Fruit fly (Drosophila melanogaster) whole organism, prepupa: ENCODE results near the gene CG43163.

ENCODE experiments used
- Blimp-1 ChIP-seq: fragments of 200-800 bp; sonication (Bioruptor generic); optimal IDR thresholded peaks from 3 replicates; lab custom pipeline; 2017; ENCODE audit warnings: missing biosample characterization, missing genetic modification characterization, mild to moderate bottlenecking, moderate library complexity, missing genetic modification reagents
- CG10669 ChIP-seq: fragments of 200-800 bp; sonication (Bioruptor generic); optimal IDR thresholded peaks from 3 replicates; lab custom pipeline; 2018; ENCODE audit warnings: missing biosample characterization, mild to moderate bottlenecking, missing genetic modification characterization, moderate library complexity
- CG11294 ChIP-seq: fragments of 200-800 bp; sonication (Bioruptor generic); IDR thresholded peaks from 2 replicates; pipeline ENCODE4 v1.3.6; 2022; ENCODE audit warnings: missing biosample characterization, missing genetic modification characterization
- CG15336 ChIP-seq: fragments of 200-800 bp; sonication (Bioruptor generic); IDR thresholded peaks from 2 replicates; pipeline ENCODE4 v1.3.6; 2022; ENCODE audit warnings: missing biosample characterization, missing genetic modification characterization
- CG3032 ChIP-seq: fragments of 200-800 bp; optimal IDR thresholded peaks from 2 replicates; lab custom pipeline; 2019; ENCODE audit warnings: missing biosample characterization, mild to moderate bottlenecking, missing genetic modification characterization, moderate library complexity
- CG31627 ChIP-seq: fragments of 200-800 bp; sonication (Bioruptor generic); optimal IDR thresholded peaks from 3 replicates; lab custom pipeline; 2016; ENCODE audit warnings: missing biosample characterization, missing genetic modification characterization
- CG34406 ChIP-seq: fragments of 200-800 bp; sonication (Bioruptor generic); optimal IDR thresholded peaks from 3 replicates; lab custom pipeline; 2016; ENCODE audit warnings: missing biosample characterization, missing genetic modification characterization
- CG3919 ChIP-seq: fragments of 200-800 bp; sonication (Bioruptor generic); optimal IDR thresholded peaks from 3 replicates; lab custom pipeline; 2016; ENCODE audit warnings: missing biosample characterization, missing genetic modification characterization
- CG4318 ChIP-seq: fragments of 200-800 bp; sonication (Bioruptor generic); optimal IDR thresholded peaks from 3 replicates; lab custom pipeline; 2017; ENCODE audit warnings: missing biosample characterization, mild to moderate bottlenecking, missing genetic modification characterization
- CG6163 ChIP-seq: fragments of 200-800 bp; sonication (Bioruptor generic); IDR thresholded peaks from 3 replicates; pipeline ENCODE4 v1.3.6; 2022; ENCODE audit warnings: missing biosample characterization, missing genetic modification characterization
- CG6276 ChIP-seq: fragments of 200-800 bp; sonication (Bioruptor generic); optimal IDR thresholded peaks from 2 replicates; lab custom pipeline; 2017; ENCODE audit warnings: missing biosample characterization, mild to moderate bottlenecking, missing genetic modification characterization
- CG6792 ChIP-seq: fragments of 200-800 bp; sonication (Bioruptor generic); optimal IDR thresholded peaks from 3 replicates; lab custom pipeline; 2016; ENCODE audit warnings: missing biosample characterization, missing genetic modification characterization
- CG6808 ChIP-seq: fragments of 200-800 bp; sonication (Bioruptor generic); optimal IDR thresholded peaks from 3 replicates; lab custom pipeline; 2017; ENCODE audit warnings: missing biosample characterization, missing genetic modification characterization, mild to moderate bottlenecking, moderate library complexity, missing genetic modification reagents
- CG6854 ChIP-seq: fragments of 200-800 bp; sonication (Bioruptor generic); optimal IDR thresholded peaks from 2 replicates; lab custom pipeline; 2017; ENCODE audit warnings: missing biosample characterization, mild to moderate bottlenecking, missing genetic modification characterization
- CG7368 ChIP-seq: fragments of 200-800 bp; sonication (Bioruptor generic); optimal IDR thresholded peaks from 3 replicates; lab custom pipeline; 2016; ENCODE audit warnings: missing biosample characterization, missing genetic modification characterization
- CG8319 ChIP-seq: fragments of 200-800 bp; sonication (Bioruptor generic); optimal IDR thresholded peaks from 3 replicates; lab custom pipeline; 2016; ENCODE audit warnings: missing biosample characterization, missing genetic modification characterization
- CG8632 ChIP-seq: fragments of 200-800 bp; sonication (Bioruptor generic); optimal IDR thresholded peaks from 3 replicates; lab custom pipeline; 2016; ENCODE audit warnings: missing biosample characterization, missing genetic modification characterization
- CG9139 ChIP-seq: fragments of 200-800 bp; sonication (Bioruptor generic); optimal IDR thresholded peaks from 3 replicates; lab custom pipeline; 2017; ENCODE audit warnings: missing biosample characterization, mild to moderate bottlenecking, missing genetic modification characterization
- Eip75B ChIP-seq: fragments of 200-800 bp; sonication (Bioruptor generic); optimal IDR thresholded peaks from 3 replicates; lab custom pipeline; 2016; ENCODE audit warnings: missing biosample characterization, missing genetic modification characterization
- Eip78C ChIP-seq: fragments of 200-800 bp; sonication (Bioruptor generic); peaks from one replicate; lab custom pipeline; 2016; ENCODE audit warnings: missing biosample characterization, missing genetic modification characterization
- Ets21C ChIP-seq: fragments of 200-800 bp; sonication (Bioruptor generic); optimal IDR thresholded peaks from 3 replicates; lab custom pipeline; 2016; ENCODE audit warnings: missing biosample characterization, missing genetic modification characterization
- Gug ChIP-seq: fragments of 200-800 bp; sonication (Bioruptor generic); IDR thresholded peaks from 2 replicates; pipeline ENCODE4 v1.3.6; 2022; ENCODE audit warnings: missing biosample characterization, missing genetic modification characterization
- Hr38 ChIP-seq: sonication (Bioruptor generic); optimal IDR thresholded peaks from 2 replicates; lab custom pipeline; 2016; ENCODE audit warnings: missing biosample characterization, missing genetic modification characterization
- Hr39 ChIP-seq: fragments of 200-800 bp; sonication (Bioruptor generic); optimal IDR thresholded peaks from 2 replicates; lab custom pipeline; 2016; ENCODE audit warnings: missing biosample characterization, missing genetic modification characterization
- Lpt ChIP-seq: fragments of 200-800 bp; sonication (Bioruptor generic); optimal IDR thresholded peaks from 3 replicates; lab custom pipeline; 2016; ENCODE audit warnings: missing biosample characterization, missing genetic modification characterization
- Smox ChIP-seq: fragments of 200-800 bp; sonication (Bioruptor generic); optimal IDR thresholded peaks from 3 replicates; lab custom pipeline; 2016; ENCODE audit warnings: missing biosample characterization, missing genetic modification characterization
- Sox102F ChIP-seq: fragments of 200-800 bp; sonication (Bioruptor generic); optimal IDR thresholded peaks from 2 replicates; lab custom pipeline; 2016; ENCODE audit warnings: missing biosample characterization, mild to moderate bottlenecking, missing genetic modification characterization
- Sox14 ChIP-seq: fragments of 200-800 bp; sonication (Bioruptor generic); optimal IDR thresholded peaks from 3 replicates; lab custom pipeline; 2016; ENCODE audit warnings: missing biosample characterization, missing genetic modification characterization
- Sox15 ChIP-seq: fragments of 200-800 bp; sonication (Bioruptor generic); optimal IDR thresholded peaks from 3 replicates; lab custom pipeline; 2016; ENCODE audit warnings: missing biosample characterization, missing genetic modification characterization
- achi ChIP-seq: fragments of 200-800 bp; sonication (Bioruptor generic); optimal IDR thresholded peaks from 3 replicates; lab custom pipeline; 2016; ENCODE audit warnings: missing biosample characterization, missing genetic modification characterization
- acj6 ChIP-seq: fragments of 200-800 bp; sonication (Bioruptor generic); optimal IDR thresholded peaks from 3 replicates; lab custom pipeline; 2016; ENCODE audit warnings: missing biosample characterization, missing genetic modification characterization
- cyc ChIP-seq: fragments of 200-800 bp; sonication (Bioruptor generic); optimal IDR thresholded peaks from 3 replicates; lab custom pipeline; 2016; ENCODE audit warnings: missing biosample characterization, missing genetic modification characterization
- dac ChIP-seq: fragments of 200-800 bp; sonication (Bioruptor generic); optimal IDR thresholded peaks from 2 replicates; lab custom pipeline; 2017; ENCODE audit warnings: missing biosample characterization, mild to moderate bottlenecking, missing genetic modification characterization
- dsx ChIP-seq: fragments of 200-800 bp; optimal IDR thresholded peaks from 3 replicates; lab custom pipeline; 2019; ENCODE audit warnings: missing biosample characterization, mild to moderate bottlenecking, missing genetic modification characterization, moderate library complexity; ENCODE audit not compliant: poor library complexity, severe bottlenecking
- esn ChIP-seq: fragments of 200-800 bp; sonication (Bioruptor generic); optimal IDR thresholded peaks from 2 replicates; lab custom pipeline; 2016; ENCODE audit warnings: missing biosample characterization, mild to moderate bottlenecking, missing genetic modification characterization, moderate library complexity
- fd59A ChIP-seq: fragments of 200-800 bp; sonication (Bioruptor generic); optimal IDR thresholded peaks from 2 replicates; lab custom pipeline; 2017; ENCODE audit warnings: missing biosample characterization, mild to moderate bottlenecking, missing genetic modification characterization, missing genetic modification reagents
- pdm3 ChIP-seq: fragments of 200-800 bp; sonication (Bioruptor generic); optimal IDR thresholded peaks from 3 replicates; lab custom pipeline; 2016; ENCODE audit warnings: missing biosample characterization, missing genetic modification characterization
- salr ChIP-seq, 2 experiments: fragments of 200-800 bp; sonication (Bioruptor generic); optimal IDR thresholded peaks; 3 replicates each; lab custom pipeline; 2016 to 2018; ENCODE audit warnings: missing biosample characterization in 2 of 2, missing genetic modification characterization in 2 of 2, mild to moderate bottlenecking in 1 of 2
- spab ChIP-seq: fragments of 200-800 bp; sonication (Bioruptor generic); optimal IDR thresholded peaks from 2 replicates; lab custom pipeline; 2017; ENCODE audit warnings: missing biosample characterization, mild to moderate bottlenecking, missing genetic modification characterization, missing genetic modification reagents
- topi ChIP-seq: fragments of 200-800 bp; sonication (Bioruptor generic); optimal IDR thresholded peaks from 3 replicates; lab custom pipeline; 2016; ENCODE audit warnings: missing biosample characterization, missing genetic modification characterization

CG43163 gene

dm6 chr3L:8437583-8437982 lies 69.4 kb downstream of the CG43163 start:
- TF ChIP-seq CG7368 (no peak), CG9139 (GFP tag; lab: Kevin White, UChicago) (no peak), CG8319 (GFP tag; lab: Kevin White, UChicago) (no peak), CG6808 (GFP tag; lab: Kevin White, UChicago) (no peak), CG4318 (GFP tag; lab: Kevin White, UChicago) (no peak), achi (no peak), CG3919 (GFP tag; lab: Kevin White, UChicago) (no peak), Hr38 (GFP tag; lab: Kevin White, UChicago) (no peak), CG6163 (GFP tag; lab: Robert Waterston, UW) (no peak), Hr39 (GFP tag; lab: Kevin White, UChicago) (no peak), Eip75B (no peak), salr (GFP tag; optimal IDR thresholded peaks at IDR 0.05; lab: Kevin White, UChicago) (no peak), CG15336 (GFP tag; lab: Robert Waterston, UW) (no peak)

- TF ChIP-seq CG8319 (GFP tag; lab: Kevin White, UChicago) (no peak), Hr38 (GFP tag; lab: Kevin White, UChicago) (no peak), pdm3 (GFP tag; lab: Kevin White, UChicago) (no peak), CG7368 (no peak), achi (no peak), CG34406 (GFP tag; lab: Kevin White, UChicago) (no peak), Smox (GFP tag; lab: Kevin White, UChicago) (no peak), dsx (no peak), acj6 (GFP tag; lab: Kevin White, UChicago) (no peak), topi (GFP tag; lab: Kevin White, UChicago) (no peak), CG4318 (GFP tag; lab: Kevin White, UChicago) (no peak), CG11294 (GFP tag; lab: Robert Waterston, UW) (no peak), Sox102F (no peak), CG31627 (no peak), Lpt (GFP tag; lab: Kevin White, UChicago) (no peak), Hr39 (GFP tag; lab: Kevin White, UChicago) (no peak), CG6163 (GFP tag; lab: Robert Waterston, UW) (no peak), CG6792 (GFP tag; lab: Kevin White, UChicago) (no peak), CG6854 (GFP tag; lab: Kevin White, UChicago) (peak; percentile 60), fd59A (GFP tag; lab: Kevin White, UChicago) (no peak), dac (no peak), Sox14 (peak; percentile 22), Eip75B (no peak), CG15336 (GFP tag; lab: Robert Waterston, UW) (no peak), CG10669 (no peak), Sox15 (GFP tag; lab: Kevin White, UChicago) (no peak), spab (GFP tag; lab: Kevin White, UChicago) (no peak), esn (GFP tag; lab: Kevin White, UChicago) (peak; percentile 17), CG8632 (GFP tag; lab: Kevin White, UChicago) (no peak), Ets21C (no peak), Eip78C (GFP tag; lab: Kevin White, UChicago) (peak; percentile 66), Gug (GFP tag; lab: Robert Waterston, UW) (no peak), CG6276 (GFP tag; lab: Kevin White, UChicago) (no peak), Blimp-1 (no peak), cyc (GFP tag; lab: Kevin White, UChicago) (no peak), CG3032 (peak; percentile 24)
These were observed 82.1 kb downstream of the CG43163 start, which contains the start of gene Cbl for dm6 chr3L:8424831-8425336. TSS of gene Cbl (plus strand) at chr3L:8424954.
